Fruit fly (Drosophila melanogaster) whole organism, embryonic: ENCODE measurements around the gene I-2.

Source experiments
- Ada2b ChIP-seq: fragments of 200-800 bp; sonication (Bioruptor generic); IDR thresholded peaks from 2 replicates; pipeline ENCODE4 v1.3.6; 2022; ENCODE audit warnings: missing biosample characterization, missing genetic modification characterization
- Aef1 ChIP-seq: fragments of 200-800 bp; sonication (Bioruptor generic); IDR thresholded peaks from 3 replicates; pipeline ENCODE4 v1.3.6; 2022; ENCODE audit warnings: missing biosample characterization, missing genetic modification characterization
- Bgb ChIP-seq: fragments of 200-800 bp; sonication (Bioruptor generic); IDR thresholded peaks from 2 replicates; pipeline ENCODE4 v1.3.6; 2022; ENCODE audit warnings: missing biosample characterization, missing genetic modification characterization; ENCODE audit not compliant: partially characterized antibody
- CG11456 ChIP-seq: fragments of 200-800 bp; sonication (Bioruptor generic); IDR thresholded peaks from 3 replicates; pipeline ENCODE4 v1.3.6; 2022; ENCODE audit warnings: missing biosample characterization, missing genetic modification characterization
- CG12104 ChIP-seq: fragments of 200-800 bp; sonication (Bioruptor generic); optimal IDR thresholded peaks from 3 replicates; lab custom pipeline; 2016; ENCODE audit warnings: missing biosample characterization, missing genetic modification characterization
- CG13296 ChIP-seq: fragments of 200-800 bp; sonication (Bioruptor generic); optimal IDR thresholded peaks from 3 replicates; lab custom pipeline; 2018; ENCODE audit warnings: missing biosample characterization, mild to moderate bottlenecking, missing genetic modification characterization
- CG14710 ChIP-seq: fragments of 200-800 bp; sonication (Bioruptor generic); optimal IDR thresholded peaks from 3 replicates; lab custom pipeline; 2019; ENCODE audit warnings: missing biosample characterization, mild to moderate bottlenecking, missing genetic modification characterization, moderate library complexity
- CG15601 ChIP-seq: fragments of 200-800 bp; sonication (Bioruptor generic); optimal IDR thresholded peaks from 3 replicates; lab custom pipeline; 2019; ENCODE audit warnings: missing biosample characterization, mild to moderate bottlenecking, missing genetic modification characterization, moderate library complexity
- CG2199 ChIP-seq: fragments of 200-800 bp; sonication (Bioruptor generic); IDR thresholded peaks from 3 replicates; pipeline ENCODE4 v1.3.6; 2022; ENCODE audit warnings: missing biosample characterization, missing genetic modification characterization
- CG2889 ChIP-seq: fragments of 200-800 bp; sonication (Bioruptor generic); IDR thresholded peaks from 3 replicates; pipeline ENCODE4 v1.3.6; 2022; ENCODE audit warnings: missing biosample characterization, missing genetic modification characterization
- CG30431 ChIP-seq: fragments of 200-800 bp; sonication (Bioruptor generic); optimal IDR thresholded peaks from 2 replicates; lab custom pipeline; 2017; ENCODE audit warnings: missing biosample characterization, missing genetic modification characterization
- CG3065 ChIP-seq: fragments of 200-800 bp; sonication (Bioruptor generic); optimal IDR thresholded peaks from 2 replicates; lab custom pipeline; 2016; ENCODE audit warnings: missing biosample characterization, missing genetic modification characterization
- CG31365 ChIP-seq: fragments of 200-800 bp; sonication (Bioruptor generic); optimal IDR thresholded peaks from 2 replicates; lab custom pipeline; 2018; ENCODE audit warnings: missing biosample characterization, mild to moderate bottlenecking, missing genetic modification characterization
- CG6765 ChIP-seq: fragments of 200-800 bp; sonication (Bioruptor generic); optimal IDR thresholded peaks from 3 replicates; lab custom pipeline; 2017; ENCODE audit warnings: missing biosample characterization, mild to moderate bottlenecking, missing genetic modification characterization
- CG7928 ChIP-seq: fragments of 200-800 bp; sonication (Bioruptor generic); optimal IDR thresholded peaks from 2 replicates; lab custom pipeline; 2017; ENCODE audit warnings: missing biosample characterization, mild to moderate bottlenecking, missing genetic modification characterization
- CG7987 ChIP-seq: fragments of 200-800 bp; sonication (Bioruptor generic); optimal IDR thresholded peaks from 2 replicates; lab custom pipeline; 2018; ENCODE audit warnings: missing biosample characterization, mild to moderate bottlenecking, missing genetic modification characterization, moderate library complexity
- CG8089 ChIP-seq: fragments of 200-800 bp; sonication (Bioruptor generic); optimal IDR thresholded peaks from 3 replicates; lab custom pipeline; 2016; ENCODE audit warnings: missing biosample characterization, missing genetic modification characterization
- CG9797 ChIP-seq: fragments of 200-800 bp; sonication (Bioruptor generic); optimal IDR thresholded peaks from 3 replicates; lab custom pipeline; 2018; ENCODE audit warnings: missing biosample characterization, mild to moderate bottlenecking, missing genetic modification characterization
- D19B ChIP-seq: fragments of 200-800 bp; sonication (Bioruptor generic); optimal IDR thresholded peaks from 2 replicates; lab custom pipeline; 2017; ENCODE audit warnings: missing biosample characterization, mild to moderate bottlenecking, missing genetic modification characterization
- Dek ChIP-seq: fragments of 200-800 bp; sonication (Bioruptor generic); optimal IDR thresholded peaks from 3 replicates; lab custom pipeline; 2019; ENCODE audit warnings: missing biosample characterization, mild to moderate bottlenecking, missing genetic modification characterization, moderate library complexity
- Dip3 ChIP-seq: fragments of 200-800 bp; sonication (Bioruptor generic); optimal IDR thresholded peaks from 3 replicates; lab custom pipeline; 2016; ENCODE audit warnings: missing biosample characterization, missing genetic modification characterization
- Hey ChIP-seq: fragments of 200-800 bp; sonication (Bioruptor generic); optimal IDR thresholded peaks from 3 replicates; lab custom pipeline; 2018; ENCODE audit warnings: missing biosample characterization, mild to moderate bottlenecking, missing genetic modification characterization
- HmgZ ChIP-seq: fragments of 200-800 bp; sonication (Bioruptor generic); optimal IDR thresholded peaks from 2 replicates; lab custom pipeline; 2018; ENCODE audit warnings: missing biosample characterization, mild to moderate bottlenecking, missing genetic modification characterization
- Max ChIP-seq: fragments of 200-800 bp; sonication (Bioruptor generic); optimal IDR thresholded peaks from 2 replicates; lab custom pipeline; 2016; ENCODE audit warnings: missing biosample characterization, mild to moderate bottlenecking, missing genetic modification characterization
- NC2α ChIP-seq: fragments of 200-800 bp; sonication (Bioruptor generic); optimal IDR thresholded peaks from 2 replicates; lab custom pipeline; 2016; ENCODE audit warnings: missing biosample characterization, missing genetic modification characterization
- Oli ChIP-seq: fragments of 200-800 bp; sonication (Bioruptor generic); optimal IDR thresholded peaks from 2 replicates; lab custom pipeline; 2018; ENCODE audit warnings: missing biosample characterization, mild to moderate bottlenecking, missing genetic modification characterization, moderate library complexity
- Poxn ChIP-seq: fragments of 200-800 bp; sonication (Bioruptor generic); IDR thresholded peaks from 2 replicates; pipeline ENCODE4 v1.3.6; 2022; ENCODE audit warnings: missing biosample characterization, missing genetic modification characterization
- Rfx ChIP-seq: fragments of 200-800 bp; sonication (Bioruptor generic); IDR thresholded peaks from 2 replicates; pipeline ENCODE4 v1.3.6; 2022; ENCODE audit warnings: missing biosample characterization, missing genetic modification characterization
- Sry-δ ChIP-seq: fragments of 200-800 bp; sonication (Bioruptor generic); optimal IDR thresholded peaks from 2 replicates; lab custom pipeline; 2016; ENCODE audit warnings: missing biosample characterization, missing genetic modification characterization
- Tbp ChIP-seq: fragments of >200 bp; optimal IDR thresholded peaks from 2 replicates; lab custom pipeline; 2018; ENCODE audit warnings: missing biosample characterization, missing genetic modification characterization
- Usf ChIP-seq: fragments of 200-800 bp; sonication (Bioruptor generic); optimal IDR thresholded peaks from 2 replicates; lab custom pipeline; 2017; ENCODE audit warnings: missing genotype, missing biosample characterization, missing genetic modification characterization
- ap ChIP-seq: fragments of 200-800 bp; sonication (Bioruptor generic); IDR thresholded peaks from 2 replicates; pipeline ENCODE4 v1.3.6; 2022; ENCODE audit warnings: missing biosample characterization, missing genetic modification characterization
- ara ChIP-seq: fragments of 200-800 bp; sonication (Bioruptor generic); IDR thresholded peaks from 2 replicates; pipeline ENCODE4 v1.3.6; 2022; ENCODE audit warnings: missing biosample characterization, missing genetic modification characterization
- bbx ChIP-seq: fragments of 200-800 bp; sonication (Bioruptor generic); IDR thresholded peaks from 2 replicates; pipeline ENCODE4 v1.3.6; 2022; ENCODE audit warnings: missing biosample characterization, missing genetic modification characterization; ENCODE audit not compliant: partially characterized antibody
- crc ChIP-seq: fragments of 200-800 bp; sonication (Bioruptor generic); optimal IDR thresholded peaks from 2 replicates; lab custom pipeline; 2016; ENCODE audit warnings: missing biosample characterization, missing genetic modification characterization
- dimm ChIP-seq: fragments of 200-800 bp; sonication (Bioruptor generic); IDR thresholded peaks from 2 replicates; pipeline ENCODE4 v1.3.6; 2022; ENCODE audit warnings: missing biosample characterization, missing genetic modification characterization
- disco-r ChIP-seq: fragments of 200-800 bp; sonication (Bioruptor generic); optimal IDR thresholded peaks from 2 replicates; lab custom pipeline; 2016; ENCODE audit warnings: missing biosample characterization, missing genetic modification characterization
- dmrt99B ChIP-seq: fragments of 200-800 bp; sonication (Bioruptor generic); optimal IDR thresholded peaks from 2 replicates; lab custom pipeline; 2018; ENCODE audit warnings: missing biosample characterization, mild to moderate bottlenecking, missing genetic modification characterization, moderate library complexity
- gt ChIP-seq: fragments of 200-800 bp; sonication (Bioruptor generic); IDR thresholded peaks from 2 replicates; pipeline ENCODE4 v1.3.6; 2022; ENCODE audit warnings: missing biosample characterization, missing genetic modification characterization
- h ChIP-seq: fragments of >200 bp; optimal IDR thresholded peaks from 2 replicates; lab custom pipeline; 2017
- ham ChIP-seq: fragments of 200-800 bp; sonication (Bioruptor generic); IDR thresholded peaks from 2 replicates; pipeline ENCODE4 v1.3.6; 2022; ENCODE audit warnings: missing biosample characterization, missing genetic modification characterization
- her ChIP-seq: fragments of 200-800 bp; sonication (Bioruptor generic); optimal IDR thresholded peaks from 2 replicates; lab custom pipeline; 2016; ENCODE audit warnings: missing biosample characterization, missing genetic modification characterization
- hkb ChIP-seq, 2 experiments: fragments of 200-800 bp in 1 of 2; fragments of >200 bp in 1 of 2; sonication (Bioruptor generic) in 1 of 2; IDR thresholded peaks in 1 of 2; optimal IDR thresholded peaks in 1 of 2; 2 replicates each; pipeline versions ENCODE4 v1.3.6 to Lab custom; 2017 to 2022; ENCODE audit warnings: missing biosample characterization in 1 of 2, missing genetic modification characterization in 1 of 2
- jumu ChIP-seq: fragments of 200-800 bp; sonication (Bioruptor generic); optimal IDR thresholded peaks from 3 replicates; lab custom pipeline; 2016; ENCODE audit warnings: missing biosample characterization, missing genetic modification characterization
- pb ChIP-seq: fragments of 200-800 bp; sonication (Bioruptor generic); optimal IDR thresholded peaks from 3 replicates; lab custom pipeline; 2016; ENCODE audit warnings: missing biosample characterization, missing genetic modification characterization
- scrt ChIP-seq: fragments of 200-800 bp; sonication (Bioruptor generic); optimal IDR thresholded peaks from 2 replicates; lab custom pipeline; 2018; ENCODE audit warnings: missing biosample characterization, mild to moderate bottlenecking, missing genetic modification characterization, moderate library complexity
- slp2 ChIP-seq: fragments of 200-800 bp; sonication (Bioruptor generic); optimal IDR thresholded peaks from 2 replicates; lab custom pipeline; 2016; ENCODE audit warnings: missing biosample characterization, missing genetic modification characterization
- sna ChIP-seq: fragments of 200-800 bp; sonication (Bioruptor generic); IDR thresholded peaks from 2 replicates; pipeline ENCODE4 v1.3.6; 2022; ENCODE audit warnings: missing biosample characterization, missing genetic modification characterization; ENCODE audit not compliant: partially characterized antibody
- sqz ChIP-seq: fragments of 200-800 bp; sonication (Bioruptor generic); optimal IDR thresholded peaks from 3 replicates; lab custom pipeline; 2018; ENCODE audit warnings: missing biosample characterization, mild to moderate bottlenecking, missing genetic modification characterization
- wdn ChIP-seq: fragments of 200-800 bp; sonication (Bioruptor generic); IDR thresholded peaks from 2 replicates; pipeline ENCODE4 v1.3.6; 2022; ENCODE audit warnings: missing biosample characterization, missing genetic modification characterization
- zf30C ChIP-seq: fragments of 200-800 bp; sonication (Bioruptor generic); optimal IDR thresholded peaks from 3 replicates; lab custom pipeline; 2018; ENCODE audit warnings: missing biosample characterization, mild to moderate bottlenecking, missing genetic modification characterization

The I-2 gene

DNA sequence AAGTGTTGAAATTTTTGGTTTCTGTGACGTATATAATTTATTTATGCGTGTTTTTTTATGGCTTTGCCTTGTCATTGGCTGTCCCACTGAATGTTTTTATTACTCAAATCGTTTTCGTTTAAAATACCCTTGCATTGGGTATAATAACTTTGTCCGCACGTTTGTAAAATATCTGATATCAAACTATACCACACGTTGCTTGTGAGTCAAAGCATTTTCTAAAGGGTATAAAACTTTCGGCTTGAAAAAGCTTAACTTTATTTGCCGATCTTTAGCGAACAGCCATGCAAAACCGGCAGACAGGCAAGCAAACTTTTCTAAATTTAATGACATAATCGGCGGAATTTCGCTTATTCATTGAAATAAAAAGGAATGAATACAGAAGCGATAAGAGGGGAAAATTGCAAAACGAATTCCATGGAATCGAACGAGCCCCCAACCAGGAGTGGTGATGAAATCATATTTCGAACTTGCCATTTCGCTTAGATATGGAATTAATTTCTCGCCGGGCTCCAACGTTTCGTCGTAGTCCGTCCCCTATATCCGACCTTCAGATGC, 10.9 kb upstream of the I-2 start (continued):
- TF ChIP-seq CG9797 (GFP tag; lab: Kevin White, UChicago) = no peak
- TF ChIP-seq slp2 = peak; percentile 3
- peak; percentile 58; the same call in 1 of the 3 replicates for TF ChIP-seq CG11456
- peak; percentile 41 for TF ChIP-seq pb (GFP tag; lab: Kevin White, UChicago)
- no peak for TF ChIP-seq CG8089 (GFP tag; lab: Kevin White, UChicago)
- TF ChIP-seq CG30431 = no peak
- TF ChIP-seq dimm (GFP tag; lab: Robert Waterston, UW) = no peak
- no peak for TF ChIP-seq CG2199 (GFP tag; lab: Robert Waterston, UW)
- TF ChIP-seq Dip3 (GFP tag; lab: Kevin White, UChicago) = peak; percentile 46
- no peak for TF ChIP-seq disco-r (GFP tag; lab: Kevin White, UChicago)
- TF ChIP-seq scrt (GFP tag; lab: Kevin White, UChicago) = peak; percentile 23
- peak; percentile 36 for TF ChIP-seq Oli
- TF ChIP-seq Poxn = no peak
- no peak for TF ChIP-seq Max
- TF ChIP-seq CG3065 = no peak
- peak; percentile 39 for TF ChIP-seq CG7928 (GFP tag; lab: Kevin White, UChicago)
- no peak for TF ChIP-seq zf30C (GFP tag; lab: Kevin White, UChicago)
- peak; percentile 60 for TF ChIP-seq Dek (tag; lab: Kevin White, UChicago)
- no peak for TF ChIP-seq sna (GFP tag; lab: Robert Waterston, UW)
- peak; percentile 33 for TF ChIP-seq D19B (GFP tag; lab: Kevin White, UChicago)
- TF ChIP-seq Tbp (GFP tag; lab: Kevin White, UChicago) = no peak
- TF ChIP-seq h (lab: Kevin White, UChicago) = no peak
- no peak for TF ChIP-seq ap (GFP tag; lab: Robert Waterston, UW)
- no peak for TF ChIP-seq CG6765 (GFP tag; lab: Kevin White, UChicago)
- no peak for TF ChIP-seq ham (GFP tag; lab: Robert Waterston, UW)
- peak; percentile 84 for TF ChIP-seq Rfx (GFP tag; lab: Robert Waterston, UW)
- peak; percentile 47 for TF ChIP-seq sqz
- TF ChIP-seq CG13296 (GFP tag; lab: Kevin White, UChicago) = peak; percentile 51
- no peak for TF ChIP-seq CG31365 (tag; lab: Kevin White, UChicago)
- peak; percentile 53 for TF ChIP-seq Ada2b
- peak; percentile 19 for TF ChIP-seq CG7987
- TF ChIP-seq Sry-δ (GFP tag; lab: Kevin White, UChicago) = peak; percentile 2
- TF ChIP-seq dmrt99B (tag; lab: Kevin White, UChicago) = peak; percentile 61
- peak; percentile 37; the same call in 1 of the 3 replicates for TF ChIP-seq Aef1
- TF ChIP-seq NC2α (GFP tag; lab: Kevin White, UChicago) = no peak
- no peak for TF ChIP-seq bbx (GFP tag; lab: Robert Waterston, UW)
- TF ChIP-seq HmgZ (tag; lab: Kevin White, UChicago) = peak; percentile 37
- no peak for TF ChIP-seq CG2889 (GFP tag; lab: Robert Waterston, UW)
- TF ChIP-seq her (GFP tag; lab: Kevin White, UChicago) = peak; percentile 21
- peak; percentile 34 for TF ChIP-seq crc (GFP tag; lab: Kevin White, UChicago)
- no peak for TF ChIP-seq CG12104 (GFP tag; lab: Kevin White, UChicago)
- 0 out of 2 replicates have a peak, but pooled peaks have one; percentile 8 for TF ChIP-seq gt
- no peak for TF ChIP-seq Usf
- TF ChIP-seq jumu = no peak
- TF ChIP-seq CG15601 (tag; lab: Kevin White, UChicago) = no peak
- TF ChIP-seq hkb (optimal IDR thresholded peaks at IDR 0.05; lab: Kevin White, UChicago) = no peak
- TF ChIP-seq hkb (GFP tag; IDR thresholded peaks at IDR 0.05; lab: Robert Waterston, UW) = peak; percentile 53; the same call in 1 of the 2 replicates
- no peak for TF ChIP-seq Bgb
- TF ChIP-seq ara = no peak
- no peak for TF ChIP-seq CG14710 (tag; lab: Kevin White, UChicago)
- TF ChIP-seq wdn = no peak
- TF ChIP-seq Hey (tag; lab: Kevin White, UChicago) = no peak
